Fruit fly (Drosophila melanogaster) whole organism, pupa: Measurements from ENCODE around the gene Membrin.

ENCODE experiments used
- CG10348 ChIP-seq: fragments of 200-800 bp; sonication (Bioruptor generic); IDR thresholded peaks from 2 replicates; pipeline ENCODE4 v1.3.6; 2022; ENCODE audit warnings: missing biosample characterization, missing genetic modification characterization
- CG12605 ChIP-seq: fragments of 200-800 bp; sonication (Bioruptor generic); IDR thresholded peaks from 2 replicates; pipeline ENCODE4 v1.3.6; 2022; ENCODE audit warnings: missing biosample characterization, missing genetic modification characterization
- CG13204 ChIP-seq: fragments of 200-800 bp; sonication (Bioruptor generic); optimal IDR thresholded peaks from 2 replicates; lab custom pipeline; 2018; ENCODE audit warnings: missing biosample characterization, mild to moderate bottlenecking, missing genetic modification characterization, moderate library complexity
- CG14655 ChIP-seq: fragments of 200-800 bp; sonication (Bioruptor generic); optimal IDR thresholded peaks from 3 replicates; lab custom pipeline; 2017; ENCODE audit warnings: mild to moderate bottlenecking, missing biosample characterization, missing genetic modification reagents, missing genetic modification characterization
- CG15710 ChIP-seq: fragments of 200-800 bp; sonication (Bioruptor generic); optimal IDR thresholded peaks from 2 replicates; lab custom pipeline; 2018; ENCODE audit warnings: missing biosample characterization, mild to moderate bottlenecking, missing genetic modification characterization, moderate library complexity
- CG17806 ChIP-seq: fragments of 200-800 bp; sonication (Bioruptor generic); optimal IDR thresholded peaks from 2 replicates; lab custom pipeline; 2018; ENCODE audit warnings: missing biosample characterization, mild to moderate bottlenecking, missing genetic modification characterization, moderate library complexity
- CG32121 ChIP-seq: fragments of 200-800 bp; sonication (Bioruptor generic); IDR thresholded peaks from 2 replicates; pipeline ENCODE4 v1.3.6; 2022; ENCODE audit warnings: missing biosample characterization, missing genetic modification characterization
- CG34367 ChIP-seq: fragments of 200-800 bp; sonication (Bioruptor generic); optimal IDR thresholded peaks from 2 replicates; lab custom pipeline; 2018; ENCODE audit warnings: missing biosample characterization, mild to moderate bottlenecking, missing genetic modification characterization
- CG4496 ChIP-seq: fragments of 200-800 bp; sonication (Bioruptor generic); IDR thresholded peaks from 3 replicates; pipeline ENCODE4 v1.3.6; 2022; ENCODE audit warnings: missing biosample characterization, missing genetic modification characterization
- CG8159 ChIP-seq: fragments of 200-800 bp; sonication (Bioruptor generic); optimal IDR thresholded peaks from 3 replicates; lab custom pipeline; 2018; ENCODE audit warnings: missing biosample characterization, mild to moderate bottlenecking, missing genetic modification characterization, moderate library complexity
- CG8301 ChIP-seq: fragments of 200-800 bp; sonication (Bioruptor generic); optimal IDR thresholded peaks from 2 replicates; lab custom pipeline; 2018; ENCODE audit warnings: missing biosample characterization, mild to moderate bottlenecking, missing genetic modification characterization
- CG9948 ChIP-seq: fragments of 200-800 bp; sonication (Bioruptor generic); optimal IDR thresholded peaks from 2 replicates; lab custom pipeline; 2018; ENCODE audit warnings: missing biosample characterization, mild to moderate bottlenecking, missing genetic modification characterization, moderate library complexity
- D1 ChIP-seq: fragments of 200-800 bp; sonication (Bioruptor generic); optimal IDR thresholded peaks from 2 replicates; lab custom pipeline; 2018; ENCODE audit warnings: missing biosample characterization, mild to moderate bottlenecking, missing genetic modification characterization, moderate library complexity
- EcR ChIP-seq: fragments of 200-800 bp; sonication (Bioruptor generic); optimal IDR thresholded peaks from 3 replicates; lab custom pipeline; 2019; ENCODE audit warnings: missing biosample characterization, missing genetic modification characterization, mild to moderate bottlenecking, moderate library complexity, missing genetic modification reagents
- Ets98B ChIP-seq: fragments of 200-800 bp; sonication (Bioruptor generic); IDR thresholded peaks from 2 replicates; pipeline ENCODE4 v1.3.6; 2022; ENCODE audit warnings: missing biosample characterization, missing genetic modification characterization
- Pif1A ChIP-seq: fragments of 200-800 bp; sonication (Bioruptor generic); optimal IDR thresholded peaks from 3 replicates; lab custom pipeline; 2016; ENCODE audit warnings: missing biosample characterization, missing genetic modification characterization
- Pif1B ChIP-seq: fragments of 200-800 bp; sonication (Bioruptor generic); optimal IDR thresholded peaks from 3 replicates; lab custom pipeline; 2016; ENCODE audit warnings: missing biosample characterization, missing genetic modification characterization
- Snoo ChIP-seq: fragments of 200-800 bp; sonication (Bioruptor generic); optimal IDR thresholded peaks from 3 replicates; lab custom pipeline; 2017; ENCODE audit warnings: missing biosample characterization, mild to moderate bottlenecking, missing genetic modification characterization, inconsistent platforms
- fd96Ca ChIP-seq: fragments of 200-800 bp; sonication (Bioruptor generic); IDR thresholded peaks from 3 replicates; pipeline ENCODE4 v1.3.6; 2022; ENCODE audit warnings: missing biosample characterization, missing genetic modification characterization
- gl ChIP-seq: fragments of 200-800 bp; sonication (Bioruptor generic); optimal IDR thresholded peaks from 2 replicates; lab custom pipeline; 2018; ENCODE audit warnings: missing biosample characterization, mild to moderate bottlenecking, missing genetic modification characterization
- rn ChIP-seq: fragments of 200-800 bp; sonication (Bioruptor generic); IDR thresholded peaks from 2 replicates; pipeline ENCODE4 v1.3.6; 2022; ENCODE audit warnings: missing biosample characterization, missing genetic modification characterization

Gene Membrin

DNA sequence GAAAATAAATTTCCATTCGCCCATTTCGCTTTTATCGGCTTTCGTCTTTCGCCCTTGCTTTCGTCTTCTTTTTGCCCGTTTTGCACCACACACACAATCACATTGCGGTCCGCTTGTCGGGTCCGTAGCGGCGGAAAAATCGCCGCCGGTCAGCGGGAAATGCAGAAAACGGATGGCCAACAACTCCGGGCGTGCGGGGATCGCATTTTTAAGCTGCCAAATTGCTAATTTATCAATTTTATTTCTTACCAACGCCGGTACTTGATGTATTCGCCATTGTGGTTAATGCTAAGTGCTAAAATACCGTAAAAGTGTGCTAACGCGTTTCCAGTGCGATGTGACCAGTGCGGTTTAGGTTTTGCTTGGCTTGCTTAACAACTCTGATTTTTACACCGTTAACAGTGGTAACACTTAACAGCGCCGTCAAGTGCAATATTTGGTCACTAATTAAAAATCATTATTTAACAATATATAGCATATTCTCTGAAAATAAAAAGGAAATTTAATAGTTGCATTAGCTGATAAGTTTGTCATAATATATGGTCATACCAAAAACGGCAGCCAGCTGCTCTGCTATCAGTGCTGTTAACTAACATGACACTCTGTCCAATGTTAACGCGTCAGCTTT lies at the start of gene Membrin, which contains the start of gene Uev1A:
Gene Membrin, plus strand, starts transcription at position 576 of the 628 bp plus-strand sequence.
Gene Uev1A, minus strand, starts transcription at position 346 of the 628 bp plus-strand sequence.
- no peak for TF ChIP-seq fd96Ca (GFP tag; lab: Robert Waterston, UW)
- no peak for TF ChIP-seq CG9948 (tag; lab: Kevin White, UChicago)
- no peak for TF ChIP-seq CG32121 (GFP tag; lab: Robert Waterston, UW)

DNA sequence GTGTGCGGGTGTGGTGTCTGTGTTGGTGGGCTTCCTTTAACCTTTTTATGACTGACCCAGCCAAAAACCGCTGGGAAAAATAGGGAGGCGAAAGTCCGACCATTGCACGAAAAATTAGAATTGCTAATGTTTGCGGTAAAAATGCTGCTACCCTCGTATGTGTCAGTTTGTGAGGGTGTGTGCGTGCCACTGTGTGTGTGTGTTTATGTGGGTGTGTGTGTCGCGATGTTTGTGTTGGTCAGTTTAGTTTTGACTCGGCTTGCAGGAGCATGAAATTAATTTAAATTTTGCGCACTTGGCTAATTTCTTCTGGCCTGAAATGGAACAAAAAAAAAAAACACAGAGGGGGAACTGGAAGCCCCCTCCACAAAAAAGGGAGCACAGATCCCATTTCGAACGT lies 38.4 kb upstream of the Membrin start:
- no peak for TF ChIP-seq CG15710 (tag; lab: Kevin White, UChicago)
- no peak for TF ChIP-seq rn (GFP tag; lab: Robert Waterston, UW)
- no peak for TF ChIP-seq CG10348
- no peak for TF ChIP-seq CG34367 (tag; lab: Kevin White, UChicago)
- TF ChIP-seq CG12605 (GFP tag; lab: Robert Waterston, UW): no peak
- no peak for TF ChIP-seq CG9948 (tag; lab: Kevin White, UChicago)
- TF ChIP-seq EcR (GFP tag; lab: Kevin White, UChicago): no peak
- TF ChIP-seq CG4496 (GFP tag; lab: Robert Waterston, UW): no peak
- no peak for TF ChIP-seq D1 (tag; lab: Kevin White, UChicago)

DNA sequence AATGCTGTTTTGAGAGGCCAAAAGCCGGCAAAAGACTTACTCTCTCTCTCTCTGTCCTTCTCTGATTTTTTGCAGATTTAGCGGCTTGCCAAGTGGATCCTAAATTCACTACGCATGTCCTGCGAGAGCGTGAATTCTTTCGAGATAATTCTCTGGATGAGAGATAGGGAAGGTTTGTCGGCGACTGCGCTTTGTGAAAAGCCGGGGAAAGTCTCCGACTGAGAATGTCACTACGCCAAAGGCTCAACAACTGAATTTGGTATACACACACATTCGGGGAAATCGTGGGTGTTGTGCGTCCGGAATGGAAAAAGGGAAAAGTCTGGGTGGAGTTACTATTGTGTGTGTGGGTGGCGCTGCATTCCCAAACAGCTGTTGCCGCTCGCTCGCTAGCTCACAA lies 36.8 kb upstream of the Membrin start:
- TF ChIP-seq CG4496 (GFP tag; lab: Robert Waterston, UW): no peak
- TF ChIP-seq gl: no peak
- no peak for TF ChIP-seq Ets98B (GFP tag; lab: Robert Waterston, UW)
- no peak for TF ChIP-seq CG15710 (tag; lab: Kevin White, UChicago)
- no peak for TF ChIP-seq CG17806 (tag; lab: Kevin White, UChicago)
- no peak for TF ChIP-seq CG34367 (tag; lab: Kevin White, UChicago)
- TF ChIP-seq CG8159: no peak
- no peak for TF ChIP-seq fd96Ca (GFP tag; lab: Robert Waterston, UW)
- TF ChIP-seq CG10348: no peak
- TF ChIP-seq rn (GFP tag; lab: Robert Waterston, UW): no peak
- TF ChIP-seq CG8301: no peak
- TF ChIP-seq Snoo (tag; lab: Kevin White, UChicago): no peak

DNA sequence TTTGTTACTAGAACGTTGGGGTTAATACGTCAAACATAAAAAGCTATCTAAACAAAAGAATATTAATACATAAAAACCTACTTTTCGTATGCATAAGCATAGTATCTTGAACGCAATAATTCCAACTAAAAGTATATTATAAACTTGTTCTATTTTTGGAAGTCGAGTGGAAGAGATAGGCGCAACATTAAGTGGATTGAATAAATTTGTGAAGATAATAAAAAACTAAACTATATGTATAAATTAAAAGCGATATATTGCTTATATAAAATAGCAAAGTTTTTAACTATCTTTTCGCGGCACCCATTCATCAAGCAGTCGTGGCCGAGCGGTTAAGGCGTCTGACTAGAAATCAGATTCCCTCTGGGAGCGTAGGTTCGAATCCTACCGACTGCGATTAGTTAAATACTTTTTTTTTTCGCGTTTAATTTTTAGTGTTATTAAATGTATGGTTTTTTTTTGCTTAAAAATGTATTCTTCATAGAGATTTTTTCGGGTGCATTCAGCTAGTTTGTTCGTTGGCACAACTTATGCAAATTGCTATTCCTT lies 24.4 kb upstream of the Membrin start:
- TF ChIP-seq CG15710 (tag; lab: Kevin White, UChicago): no peak
- no peak for TF ChIP-seq fd96Ca (GFP tag; lab: Robert Waterston, UW)
- TF ChIP-seq CG34367 (tag; lab: Kevin White, UChicago): no peak

DNA sequence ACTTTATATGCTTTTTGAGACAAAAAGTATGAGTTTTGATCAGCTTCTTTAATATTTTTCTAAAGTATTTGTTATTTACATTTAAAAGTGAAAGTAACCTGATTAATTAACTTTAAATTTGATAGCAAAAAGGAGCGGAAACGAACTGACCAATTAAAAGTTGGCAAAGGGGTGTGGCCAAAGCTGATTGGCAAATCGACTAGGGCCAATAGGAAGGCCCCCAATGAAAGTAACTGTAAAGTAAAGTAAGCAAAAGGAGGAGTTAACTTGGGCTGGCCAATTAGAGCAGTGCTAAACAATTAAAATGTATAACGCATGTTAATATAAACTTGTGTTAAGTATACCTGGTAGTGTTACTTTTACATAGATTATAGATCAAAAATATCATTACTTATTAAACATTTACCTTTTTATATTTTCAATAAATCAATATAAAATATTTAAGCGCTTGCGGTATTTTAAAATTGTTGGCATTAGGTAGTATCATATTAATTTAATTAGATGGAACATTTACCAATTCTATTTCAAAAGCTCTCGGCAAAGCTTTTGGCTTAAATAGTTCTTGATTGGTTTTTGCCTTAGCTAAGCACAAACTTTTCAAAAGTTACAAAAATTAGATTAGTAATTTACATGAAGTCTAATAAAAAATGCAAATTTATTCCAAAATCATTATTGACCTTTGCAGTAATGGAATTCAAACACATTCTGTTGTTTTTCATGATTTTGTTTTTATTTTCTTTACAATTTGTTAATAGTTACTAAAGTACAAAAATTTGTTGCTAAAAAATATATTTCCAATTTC lies 23.1 kb upstream of the Membrin start:
- TF ChIP-seq CG10348 (no peak), D1 (tag; lab: Kevin White, UChicago) (no peak), CG8301 (no peak), CG15710 (tag; lab: Kevin White, UChicago) (no peak), CG17806 (tag; lab: Kevin White, UChicago) (no peak), EcR (GFP tag; lab: Kevin White, UChicago) (no peak), CG13204 (GFP tag; lab: Kevin White, UChicago) (no peak), CG4496 (GFP tag; lab: Robert Waterston, UW) (no peak), rn (GFP tag; lab: Robert Waterston, UW) (no peak), CG34367 (tag; lab: Kevin White, UChicago) (no peak), gl (no peak), Pif1A (GFP tag; lab: Kevin White, UChicago) (no peak), Snoo (tag; lab: Kevin White, UChicago) (no peak), Ets98B (GFP tag; lab: Robert Waterston, UW) (no peak), fd96Ca (GFP tag; lab: Robert Waterston, UW) (no peak), Pif1B (no peak), CG32121 (GFP tag; lab: Robert Waterston, UW) (no peak), CG14655 (GFP tag; lab: Kevin White, UChicago) (no peak), CG12605 (GFP tag; lab: Robert Waterston, UW) (no peak), CG8159 (no peak)

DNA sequence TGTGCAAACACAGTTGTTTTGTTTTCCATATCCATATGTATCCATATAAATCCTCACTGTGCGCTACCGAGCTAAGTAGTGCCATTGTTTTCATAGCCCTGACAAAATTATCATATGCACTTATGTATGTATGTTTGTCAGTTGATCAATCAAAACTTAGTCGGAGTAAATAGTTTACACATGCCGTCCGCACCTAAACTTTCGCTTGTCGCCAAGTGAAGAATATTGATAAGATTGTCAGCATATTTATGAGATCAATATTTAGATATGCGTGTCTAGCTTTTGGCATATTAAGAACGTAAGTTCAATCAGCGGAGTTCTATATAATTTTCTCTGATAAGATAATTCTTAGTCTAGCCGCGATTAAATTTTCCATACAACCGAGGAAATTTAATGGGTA lies 17.3 kb upstream of the Membrin start:
- TF ChIP-seq CG4496 (GFP tag; lab: Robert Waterston, UW) (no peak), Pif1A (GFP tag; lab: Kevin White, UChicago) (no peak), CG9948 (tag; lab: Kevin White, UChicago) (no peak), CG13204 (GFP tag; lab: Kevin White, UChicago) (no peak), D1 (tag; lab: Kevin White, UChicago) (no peak), CG32121 (GFP tag; lab: Robert Waterston, UW) (no peak), Snoo (tag; lab: Kevin White, UChicago) (no peak), CG14655 (GFP tag; lab: Kevin White, UChicago) (no peak), CG12605 (GFP tag; lab: Robert Waterston, UW) (no peak), CG34367 (tag; lab: Kevin White, UChicago) (no peak), CG15710 (tag; lab: Kevin White, UChicago) (no peak), EcR (GFP tag; lab: Kevin White, UChicago) (no peak), CG10348 (no peak)
